Worm (Caenorhabditis elegans) whole organism, L2 larva: ENCODE measurements around the gene rps-5.
A peak's percentile ranks its signal among the peaks of the same experiment; 100 is the strongest.

Experiments used
- C34F6.9 ChIP-seq: fragments of 150-350 bp; optimal IDR thresholded peaks from 2 replicates; lab custom pipeline; 2014; ENCODE audit warnings: missing biosample characterization, missing genetic modification characterization
- F13H6.1 ChIP-seq: sonication (generic microtip); optimal IDR thresholded peaks from 2 replicates; lab custom pipeline; 2016; ENCODE audit warnings: missing genetic modification characterization, missing compliant biosample characterization
- R02D3.7 ChIP-seq: fragments of 150-350 bp; optimal IDR thresholded peaks from 2 replicates; lab custom pipeline; 2014; ENCODE audit warnings: missing biosample characterization, missing genetic modification characterization
- Y55F3AM.14 ChIP-seq: fragments of 200-800 bp; sonication (Bioruptor generic); optimal IDR thresholded peaks from 2 replicates; lab custom pipeline; 2018; ENCODE audit warnings: mild to moderate bottlenecking, missing genetic modification characterization, missing compliant biosample characterization
- ZK546.5 ChIP-seq: sonication (generic microtip); optimal IDR thresholded peaks from 2 replicates; lab custom pipeline; 2017; ENCODE audit warnings: missing biosample characterization, missing genetic modification characterization
- alr-1 ChIP-seq: fragments of 150-350 bp; optimal IDR thresholded peaks from 2 replicates; lab custom pipeline; 2014; ENCODE audit warnings: missing biosample characterization, missing genetic modification characterization
- aly-2 ChIP-seq: fragments of 150-350 bp; optimal IDR thresholded peaks from 2 replicates; lab custom pipeline; 2014; ENCODE audit warnings: missing biosample characterization, missing genetic modification characterization
- ama-1 ChIP-seq: fragments of 150-350 bp; optimal IDR thresholded peaks from 2 replicates; lab custom pipeline; 2018; ENCODE audit warnings: inconsistent platforms
- blmp-1 ChIP-seq: sonication (generic microtip); optimal IDR thresholded peaks from 2 replicates; lab custom pipeline; 2017; ENCODE audit warnings: missing genetic modification characterization, mild to moderate bottlenecking, missing compliant biosample characterization, antibody characterized with exemption, moderate library complexity; ENCODE audit not compliant: insufficient read depth
- ceh-16 ChIP-seq: fragments of 150-350 bp; optimal IDR thresholded peaks from 2 replicates; lab custom pipeline; 2014; ENCODE audit warnings: missing biosample characterization, missing genetic modification characterization
- ceh-82 ChIP-seq: fragments of 150-350 bp; optimal IDR thresholded peaks from 2 replicates; lab custom pipeline; 2014; ENCODE audit warnings: missing biosample characterization, missing genetic modification characterization
- crh-2 ChIP-seq: sonication (generic microtip); optimal IDR thresholded peaks from 2 replicates; lab custom pipeline; 2017; ENCODE audit warnings: missing biosample characterization, missing genetic modification characterization
- dmd-4 ChIP-seq: sonication (generic microtip); optimal IDR thresholded peaks from 2 replicates; lab custom pipeline; 2017; ENCODE audit warnings: missing biosample characterization, missing genetic modification characterization
- egl-27 ChIP-seq: sonication (generic microtip); optimal IDR thresholded peaks from 3 replicates; lab custom pipeline; 2017; ENCODE audit warnings: missing biosample characterization, missing genetic modification reagents, missing genetic modification characterization
- elt-1 ChIP-seq: fragments of 150-350 bp; optimal IDR thresholded peaks from 2 replicates; lab custom pipeline; 2014; ENCODE audit warnings: missing biosample characterization, missing genetic modification characterization
- elt-3 ChIP-seq: sonication (generic microtip); optimal IDR thresholded peaks from 2 replicates; lab custom pipeline; 2017; ENCODE audit warnings: missing biosample characterization, missing genetic modification characterization
- fos-1 ChIP-seq: fragments of 150-350 bp; optimal IDR thresholded peaks from 2 replicates; lab custom pipeline; 2014; ENCODE audit warnings: missing biosample characterization, missing genetic modification characterization
- gmeb-1 ChIP-seq: fragments of 150-350 bp; optimal IDR thresholded peaks from 2 replicates; lab custom pipeline; 2014; ENCODE audit warnings: missing biosample characterization, missing genetic modification characterization
- lin-11 ChIP-seq: fragments of 150-350 bp; sonication (generic microtip); optimal IDR thresholded peaks from 2 replicates; lab custom pipeline; 2014; ENCODE audit warnings: missing biosample characterization, missing genetic modification characterization, inconsistent platforms, mixed read lengths
- lin-13 ChIP-seq: fragments of 150-350 bp; optimal IDR thresholded peaks from 2 replicates; lab custom pipeline; 2014; ENCODE audit warnings: missing biosample characterization, missing genetic modification reagents, missing genetic modification characterization
- lin-39 ChIP-seq: fragments of 150-350 bp; optimal IDR thresholded peaks from 2 replicates; lab custom pipeline; 2014; ENCODE audit warnings: missing biosample characterization, missing genetic modification reagents, missing genetic modification characterization
- lsy-2 ChIP-seq, 2 experiments: fragments of 150-350 bp in 1 of 2; sonication (generic microtip) in 1 of 2; optimal IDR thresholded peaks; 2 replicates each; lab custom pipeline; 2014 to 2017; ENCODE audit warnings: missing biosample characterization in 2 of 2, missing genetic modification characterization in 2 of 2
- mab-5 ChIP-seq: fragments of 150-350 bp; optimal IDR thresholded peaks from 2 replicates; lab custom pipeline; 2014; ENCODE audit warnings: missing biosample characterization, missing genetic modification characterization
- mbf-1 ChIP-seq: sonication (generic microtip); optimal IDR thresholded peaks from 2 replicates; lab custom pipeline; 2017; ENCODE audit warnings: missing biosample characterization, missing genetic modification characterization
- mdl-1 ChIP-seq, 2 experiments: fragments of 150-350 bp in 1 of 2; sonication (generic microtip) in 1 of 2; optimal IDR thresholded peaks; 2 replicates each; lab custom pipeline; 2017; ENCODE audit warnings: missing biosample characterization in 2 of 2, missing genetic modification characterization in 2 of 2
- nhr-10 ChIP-seq: sonication (generic microtip); optimal IDR thresholded peaks from 2 replicates; lab custom pipeline; 2017; ENCODE audit warnings: missing biosample characterization, missing genetic modification characterization
- nhr-11 ChIP-seq: fragments of 150-350 bp; optimal IDR thresholded peaks from 2 replicates; lab custom pipeline; 2014; ENCODE audit warnings: missing biosample characterization, missing genetic modification characterization
- nhr-12 ChIP-seq: fragments of 150-350 bp; optimal IDR thresholded peaks from 2 replicates; lab custom pipeline; 2014; ENCODE audit warnings: missing biosample characterization, missing genetic modification characterization
- nhr-129 ChIP-seq: fragments of 150-350 bp; optimal IDR thresholded peaks from 2 replicates; lab custom pipeline; 2014; ENCODE audit warnings: missing biosample characterization, missing genetic modification characterization
- nhr-21 ChIP-seq: fragments of 150-350 bp; optimal IDR thresholded peaks from 2 replicates; lab custom pipeline; 2014; ENCODE audit warnings: missing biosample characterization, missing genetic modification characterization
- nhr-23 ChIP-seq: fragments of 150-350 bp; optimal IDR thresholded peaks from 2 replicates; lab custom pipeline; 2014; ENCODE audit warnings: missing biosample characterization, missing genetic modification reagents, missing genetic modification characterization
- nhr-237 ChIP-seq: fragments of 150-350 bp; optimal IDR thresholded peaks from 2 replicates; lab custom pipeline; 2014; ENCODE audit warnings: missing biosample characterization, missing genetic modification characterization
- nhr-25 ChIP-seq: fragments of 150-350 bp; sonication (generic microtip); optimal IDR thresholded peaks from 3 replicates; lab custom pipeline; 2014; ENCODE audit warnings: missing biosample characterization, missing genetic modification characterization
- nhr-6 ChIP-seq: fragments of 150-350 bp; optimal IDR thresholded peaks from 2 replicates; lab custom pipeline; 2014; ENCODE audit warnings: missing biosample characterization, missing genetic modification characterization
- nhr-77 ChIP-seq: fragments of 150-350 bp; optimal IDR thresholded peaks from 2 replicates; lab custom pipeline; 2014; ENCODE audit warnings: missing biosample characterization, missing genetic modification characterization
- peb-1 ChIP-seq: fragments of 150-350 bp; optimal IDR thresholded peaks from 2 replicates; lab custom pipeline; 2014; ENCODE audit warnings: missing biosample characterization, missing genetic modification characterization
- sem-4 ChIP-seq: fragments of 150-350 bp; optimal IDR thresholded peaks from 2 replicates; lab custom pipeline; 2014; ENCODE audit warnings: missing biosample characterization, missing genetic modification reagents, missing genetic modification characterization
- skn-1 ChIP-seq: sonication (generic microtip); optimal IDR thresholded peaks from 2 replicates; lab custom pipeline; 2017; ENCODE audit warnings: missing biosample characterization, missing genetic modification characterization
- sma-3 ChIP-seq: sonication (generic microtip); optimal IDR thresholded peaks from 2 replicates; lab custom pipeline; 2016; ENCODE audit warnings: missing genetic modification reagents, missing genetic modification characterization, missing compliant biosample characterization
- sma-9 ChIP-seq, 2 experiments: fragments of 150-350 bp in 1 of 2; sonication (generic microtip) in 1 of 2; optimal IDR thresholded peaks; 2 replicates each; lab custom pipeline; 2014 to 2016; ENCODE audit warnings: missing genetic modification characterization in 2 of 2, mild to moderate bottlenecking in 1 of 2, missing biosample characterization in 1 of 2, missing compliant biosample characterization in 1 of 2, missing genetic modification reagents in 1 of 2, moderate library complexity in 1 of 2
- snpc-4 ChIP-seq: fragments of 150-350 bp; optimal IDR thresholded peaks from 2 replicates; lab custom pipeline; 2014; ENCODE audit warnings: missing biosample characterization, missing genetic modification characterization
- unc-39 ChIP-seq: fragments of 150-350 bp; optimal IDR thresholded peaks from 2 replicates; lab custom pipeline; 2014; ENCODE audit warnings: missing biosample characterization, missing genetic modification characterization
- unc-55 ChIP-seq: fragments of 150-350 bp; sonication (generic microtip); optimal IDR thresholded peaks from 3 replicates; lab custom pipeline; 2014; ENCODE audit warnings: missing biosample characterization, missing genetic modification reagents, missing genetic modification characterization
- unc-62 ChIP-seq: fragments of 150-350 bp; optimal IDR thresholded peaks from 2 replicates; lab custom pipeline; 2014; ENCODE audit warnings: missing biosample characterization, missing genetic modification reagents, missing genetic modification characterization
- zag-1 ChIP-seq: fragments of 150-350 bp; optimal IDR thresholded peaks from 2 replicates; lab custom pipeline; 2014; ENCODE audit warnings: missing biosample characterization, missing genetic modification characterization
- ztf-1 ChIP-seq: fragments of 200-800 bp; sonication (Bioruptor generic); conservative IDR thresholded peaks from 2 replicates; pipeline ENCODE4 v1.3.6; 2022; ENCODE audit warnings: missing genetic modification characterization, missing compliant biosample characterization
- ztf-11 ChIP-seq: sonication (generic microtip); optimal IDR thresholded peaks from 2 replicates; lab custom pipeline; 2017; ENCODE audit warnings: missing biosample characterization, missing genetic modification characterization
- ztf-4 ChIP-seq: fragments of 150-350 bp; optimal IDR thresholded peaks from 2 replicates; lab custom pipeline; 2014; ENCODE audit warnings: missing biosample characterization, missing genetic modification characterization

Gene rps-5

DNA sequence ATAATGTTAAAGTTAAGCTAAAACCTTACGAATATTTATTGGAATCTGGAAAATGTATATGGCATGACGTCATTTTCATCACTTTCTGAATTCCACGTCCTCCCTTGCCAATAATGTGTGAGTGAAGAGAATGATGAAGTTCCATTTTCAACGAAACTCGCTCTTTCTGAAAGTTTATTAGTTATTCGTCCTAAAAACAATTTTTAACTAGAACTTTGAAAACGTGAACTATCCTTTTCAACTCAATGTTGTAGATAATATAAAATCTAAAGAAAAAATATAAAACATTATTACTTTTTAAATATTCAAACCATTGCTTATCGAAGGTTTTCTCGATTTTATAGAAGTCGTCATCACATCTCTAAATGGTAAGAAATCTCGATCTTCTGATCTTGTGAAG lies 21.3 kb downstream of the rps-5 start, which contains the start of gene M7.7:
Gene M7.7 (plus strand): TSS at position 301 of the 400 bp plus-strand sequence.
- no peak for TF ChIP-seq crh-2 (tag; lab: Kevin White, UChicago)
- TF ChIP-seq ceh-16 (tag; lab: Kevin White, UChicago), result no peak
- no peak for TF ChIP-seq zag-1 (tag; lab: Kevin White, UChicago)
- TF ChIP-seq elt-3 (tag; lab: Kevin White, UChicago), result no peak
- TF ChIP-seq sma-3, result no peak
- TF ChIP-seq ztf-1 (GFP tag; lab: Robert Waterston, UW), result no peak

DNA sequence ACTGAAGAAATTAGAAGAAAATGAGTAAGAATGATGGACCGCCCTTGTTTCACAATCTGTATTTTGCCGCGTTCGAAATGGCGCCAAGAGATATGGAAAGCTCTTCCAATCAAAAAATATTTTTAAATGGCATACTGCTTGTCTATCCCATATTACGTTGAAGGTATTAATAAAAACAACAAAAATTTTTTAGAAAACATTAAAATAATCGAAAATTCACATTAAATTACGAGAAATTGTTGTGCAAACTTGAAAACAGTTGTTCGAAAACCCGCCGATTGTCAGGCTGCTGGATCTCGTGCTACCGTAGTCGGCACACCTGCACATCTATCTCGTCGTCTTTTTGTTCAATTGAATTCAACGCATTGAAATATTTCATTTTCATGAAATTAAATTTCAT lies 27.2 kb downstream of the rps-5 start, which contains the start of gene klc-1:
Gene klc-1 (plus strand): TSS at position 127 of the 400 bp plus-strand sequence.
- TF ChIP-seq lsy-2 (tag; optimal IDR thresholded peaks at IDR 0.05; lab: Kevin White, UChicago), result peak in 1 of 2 experiments; percentile 63
- no peak for TF ChIP-seq peb-1

DNA sequence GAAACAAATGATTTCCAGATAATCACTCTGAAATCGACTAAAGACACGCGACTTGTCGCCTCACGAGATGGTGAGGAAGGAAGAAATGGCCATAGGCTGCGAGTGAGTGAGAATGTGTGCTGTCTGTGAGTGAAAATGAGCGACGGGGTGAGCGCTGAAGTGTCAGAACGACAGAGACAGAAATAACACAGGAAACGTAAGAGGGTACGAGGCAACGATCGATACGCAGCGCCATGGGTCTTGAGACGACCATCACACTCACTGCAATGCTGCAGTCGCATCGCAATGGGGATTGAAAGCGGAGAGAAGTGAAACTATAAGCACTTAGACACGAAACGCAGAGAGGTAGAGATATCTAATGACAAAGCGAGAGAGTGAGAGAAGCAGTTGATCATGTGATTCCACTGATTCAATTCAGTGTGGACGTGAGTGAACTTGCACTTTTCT lies 28.0 kb downstream of the rps-5 start:
- TF ChIP-seq aly-2, result no peak
- peak; percentile 97 for TF ChIP-seq F13H6.1 (tag; lab: Kevin White, UChicago)
- TF ChIP-seq nhr-129, result peak; percentile 98
- TF ChIP-seq nhr-10 (tag; lab: Kevin White, UChicago), result no peak
- TF ChIP-seq nhr-23 (tag; lab: Kevin White, UChicago), result peak; percentile 42
- no peak for TF ChIP-seq nhr-237 (tag; lab: Kevin White, UChicago)
- TF ChIP-seq lin-39, result peak; percentile 25
- no peak for TF ChIP-seq mbf-1 (tag; lab: Kevin White, UChicago)
- TF ChIP-seq egl-27 (tag; lab: Kevin White, UChicago), result peak; percentile 93
- TF ChIP-seq mab-5 (tag; lab: Kevin White, UChicago), result peak; percentile 93
- peak; percentile 86 for TF ChIP-seq lin-13 (GFP tag; lab: Kevin White, UChicago)
- no peak for TF ChIP-seq R02D3.7
- peak; percentile 94 for TF ChIP-seq lin-11 (tag; lab: Kevin White, UChicago)
- peak; percentile 96 for TF ChIP-seq sem-4 (tag; lab: Kevin White, UChicago)
- TF ChIP-seq sma-3, result peak; percentile 91
- peak; percentile 94 for TF ChIP-seq unc-55 (GFP tag; lab: Kevin White, UChicago)
- TF ChIP-seq nhr-77, result no peak
- TF ChIP-seq ceh-82 (tag; lab: Kevin White, UChicago), result peak; percentile 60
- no peak for TF ChIP-seq elt-1 (tag; lab: Kevin White, UChicago)
- peak; percentile 64 for TF ChIP-seq gmeb-1
- TF ChIP-seq ama-1 (lab: Kevin White, UChicago), result peak; percentile 90
- peak; percentile 27 for TF ChIP-seq unc-39
- no peak for TF ChIP-seq ztf-11
- TF ChIP-seq blmp-1 (tag; lab: Kevin White, UChicago), result peak; percentile 92
- peak; percentile 91 for TF ChIP-seq ztf-4
- TF ChIP-seq alr-1, result peak; percentile 62
- peak; percentile 3 for TF ChIP-seq skn-1
- peak; percentile 99 for TF ChIP-seq zag-1 (tag; lab: Kevin White, UChicago)
- TF ChIP-seq nhr-25 (tag; lab: Kevin White, UChicago), result peak; percentile 94
- peak; percentile 91 for TF ChIP-seq crh-2 (tag; lab: Kevin White, UChicago)
- peak; percentile 21 for TF ChIP-seq unc-62 (GFP tag; lab: Kevin White, UChicago)
- TF ChIP-seq peb-1, result no peak
- peak; percentile 76 to 94 for TF ChIP-seq lsy-2 (tag; optimal IDR thresholded peaks at IDR 0.05; lab: Kevin White, UChicago)
- TF ChIP-seq Y55F3AM.14 (GFP tag; lab: Kevin White, UChicago), result peak; percentile 83
- peak; percentile 92 for TF ChIP-seq sma-9 (GFP tag; optimal IDR thresholded peaks at IDR 0.05; lab: Kevin White, UChicago)
- TF ChIP-seq sma-9 (tag; optimal IDR thresholded peaks at IDR 0.05; lab: Kevin White, UChicago), result no peak
- TF ChIP-seq C34F6.9 (tag; lab: Kevin White, UChicago), result peak; percentile 99
- peak; percentile 95 for TF ChIP-seq nhr-6 (tag; lab: Kevin White, UChicago)
- no peak for TF ChIP-seq dmd-4
- no peak for TF ChIP-seq ceh-16 (tag; lab: Kevin White, UChicago)
- TF ChIP-seq nhr-21 (tag; lab: Kevin White, UChicago), result peak; percentile 96
- TF ChIP-seq fos-1 (tag; lab: Kevin White, UChicago), result peak; percentile 85
- TF ChIP-seq nhr-11 (tag; lab: Kevin White, UChicago), result no peak
- TF ChIP-seq ztf-1 (GFP tag; lab: Robert Waterston, UW), result no peak
- no peak for TF ChIP-seq elt-3 (tag; lab: Kevin White, UChicago)
- peak; percentile 61 to 84 for TF ChIP-seq mdl-1 (tag; optimal IDR thresholded peaks at IDR 0.05; lab: Kevin White, UChicago)
- TF ChIP-seq snpc-4 (tag; lab: Kevin White, UChicago), result peak; percentile 62
- peak; percentile 44 for TF ChIP-seq ZK546.5
- no peak for TF ChIP-seq nhr-12 (tag; lab: Kevin White, UChicago)
